Worm (Caenorhabditis elegans) whole organism, L3 larva: ENCODE measurements around the gene Y60A3A.19.

Source experiments
- ama-1 ChIP-seq: fragments of 150-350 bp; optimal IDR thresholded peaks from 2 replicates; lab custom pipeline; 2018
- elt-3 ChIP-seq, 3 experiments: fragments of 150-350 bp in 1 of 3; sonication (generic microtip) in 2 of 3; optimal IDR thresholded peaks; 2 replicates in 2 of 3; 4 replicates in 1 of 3; lab custom pipeline; 2014 to 2017; ENCODE audit warnings: missing biosample characterization in 3 of 3, missing genetic modification characterization in 3 of 3
- eor-1 ChIP-seq, 2 experiments: fragments of 150-350 bp; optimal IDR thresholded peaks; 2 replicates each; lab custom pipeline; 2014 to 2018; ENCODE audit warnings: missing biosample characterization in 2 of 2, missing genetic modification characterization in 2 of 2
- fkh-10 ChIP-seq: sonication (generic microtip); optimal IDR thresholded peaks from 2 replicates; lab custom pipeline; 2017; ENCODE audit warnings: missing biosample characterization, missing genetic modification reagents, missing genetic modification characterization
- nhr-11 ChIP-seq: fragments of 150-350 bp; optimal IDR thresholded peaks from 2 replicates; lab custom pipeline; 2014; ENCODE audit warnings: missing biosample characterization, missing genetic modification characterization
- nhr-12 ChIP-seq: fragments of 150-350 bp; optimal IDR thresholded peaks from 2 replicates; lab custom pipeline; 2014; ENCODE audit warnings: missing biosample characterization, missing genetic modification characterization
- nhr-28 ChIP-seq: fragments of 150-350 bp; optimal IDR thresholded peaks from 2 replicates; lab custom pipeline; 2014; ENCODE audit warnings: missing biosample characterization, missing genetic modification characterization
- nhr-77 ChIP-seq: fragments of 150-350 bp; optimal IDR thresholded peaks from 2 replicates; lab custom pipeline; 2014; ENCODE audit warnings: missing biosample characterization, missing genetic modification characterization
- tbx-2 ChIP-seq: sonication (generic microtip); optimal IDR thresholded peaks from 2 replicates; lab custom pipeline; 2016; ENCODE audit warnings: mild to moderate bottlenecking, missing genetic modification characterization, missing compliant biosample characterization

- TF ChIP-seq nhr-12 (no peak), tbx-2 (tag; lab: Kevin White, UChicago) (no peak), fkh-10 (no peak), ama-1 (lab: Kevin White, UChicago) (no peak), eor-1 (tag; optimal IDR thresholded peaks at IDR 0.05; lab: Kevin White, UChicago) (no peak), nhr-28 (no peak), elt-3 (tag; optimal IDR thresholded peaks at IDR 0.05; lab: Kevin White, UChicago) (no peak), nhr-77 (tag; lab: Kevin White, UChicago) (no peak), nhr-11 (tag; lab: Kevin White, UChicago) (no peak)
Observed at ce11 chrV:19955171-19955570, 38.8 kb downstream of the Y60A3A.19 start, which contains the start of gene abhd-3.1.
